Fruit fly (Drosophila melanogaster): ENCODE measurements around the gene MED6.

DNA sequence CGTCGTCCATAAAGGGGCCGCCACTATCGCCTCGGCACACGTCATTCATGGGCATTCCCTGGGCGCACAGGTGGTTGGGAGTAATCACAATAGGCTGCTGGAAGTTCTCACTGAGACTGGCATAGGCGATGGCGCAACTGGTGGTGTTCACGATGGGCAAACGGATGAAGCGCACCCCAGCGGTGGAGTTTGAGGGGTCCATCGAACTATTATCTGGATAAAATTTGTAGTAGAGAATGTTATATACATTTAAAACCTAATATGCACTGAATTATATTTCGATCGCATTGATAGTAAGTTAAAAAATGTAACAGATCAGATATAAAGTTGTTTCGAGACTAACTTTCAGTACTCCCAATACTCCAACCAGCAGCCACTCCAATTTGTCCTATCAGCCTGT, 25.6 kb downstream of the MED6 start, which contains the start of gene CG31415:
- TF ChIP-seq D19A (tag; optimal IDR thresholded peaks at IDR 0.05), result no peak
- TF ChIP-seq CG17328 (GFP tag; IDR thresholded peaks at IDR 0.05), result no peak
- no peak for TF ChIP-seq ind (GFP tag; optimal IDR thresholded peaks at IDR 0.05)
- TF ChIP-seq CG3407 (GFP tag; optimal IDR thresholded peaks at IDR 0.05), result no peak
- no peak for TF ChIP-seq psq (GFP tag; optimal IDR thresholded peaks at IDR 0.05)
- no peak for TF ChIP-seq bowl (GFP tag; IDR thresholded peaks at IDR 0.05)
- TF ChIP-seq Myb (GFP tag; optimal IDR thresholded peaks at IDR 0.05), result no peak
- TF ChIP-seq Dfd (GFP tag; optimal IDR thresholded peaks at IDR 0.05), result no peak
- no peak for TF ChIP-seq CG13287 (GFP tag; IDR thresholded peaks at IDR 0.05; ENCODE audit: partially characterized antibody)
- TF ChIP-seq sug (tag; optimal IDR thresholded peaks at IDR 0.05), result no peak
- TF ChIP-seq CG6683 (GFP tag; optimal IDR thresholded peaks at IDR 0.05), result no peak
